Fruit fly (Drosophila melanogaster): ENCODE results near the gene CG45012.

Gene CG45012

dm6 chr2L:11793986-11794385, 40.4 kb upstream of the CG45012 start, which contains the start of gene CG14937 (continued):
- TF ChIP-seq sqz (GFP tag; optimal IDR thresholded peaks at IDR 0.05) (no peak), CG6254 (GFP tag; optimal IDR thresholded peaks at IDR 0.05) (no peak), CG2129 (GFP tag; IDR thresholded peaks at IDR 0.05; ENCODE audit: partially characterized antibody) (peak; percentile 27; the same call in 1 of the 2 replicates), CG8281 (tag; optimal IDR thresholded peaks at IDR 0.05) (no peak), her (GFP tag; optimal IDR thresholded peaks at IDR 0.05) (no peak), amos (GFP tag; IDR thresholded peaks at IDR 0.05; ENCODE audit: partially characterized antibody) (peak; percentile 40; the same call in 1 of the 2 replicates), Hey (tag; optimal IDR thresholded peaks at IDR 0.05) (no peak), HLHmδ (GFP tag; optimal IDR thresholded peaks at IDR 0.05) (no peak), btn (GFP tag; optimal IDR thresholded peaks at IDR 0.05) (no peak), zen (tag; optimal IDR thresholded peaks at IDR 0.05) (peak; percentile 76), CG10654 (GFP tag; optimal IDR thresholded peaks at IDR 0.05) (no peak), ems (GFP tag; optimal IDR thresholded peaks at IDR 0.05) (no peak), CG12391 (tag; optimal IDR thresholded peaks at IDR 0.05) (no peak), CG16813 (GFP tag; IDR thresholded peaks at IDR 0.05; ENCODE audit: partially characterized antibody) (peak; percentile 45; the same call in 1 of the 3 replicates), CG7928 (GFP tag; optimal IDR thresholded peaks at IDR 0.05) (no peak), CG12071 (GFP tag; optimal IDR thresholded peaks at IDR 0.05) (no peak), CG13287 (GFP tag; IDR thresholded peaks at IDR 0.05; ENCODE audit: partially characterized antibody) (no peak), seq (GFP tag; IDR thresholded peaks at IDR 0.05) (no peak), stwl (tag; optimal IDR thresholded peaks at IDR 0.05) (peak; percentile 9), CG9727 (GFP tag; optimal IDR thresholded peaks at IDR 0.05) (no peak), pb (GFP tag; optimal IDR thresholded peaks at IDR 0.05) (no peak), CHES-1-like (GFP tag; optimal IDR thresholded peaks at IDR 0.05) (no peak), CG10543 (GFP tag; optimal IDR thresholded peaks at IDR 0.05) (no peak), CG9215 (GFP tag; IDR thresholded peaks at IDR 0.05) (no peak), BEAF-32 (GFP tag; optimal IDR thresholded peaks at IDR 0.05) (peak; percentile 36), CG4328 (GFP tag; optimal IDR thresholded peaks at IDR 0.05) (no peak), CG6683 (GFP tag; optimal IDR thresholded peaks at IDR 0.05) (no peak), dati (GFP tag; IDR thresholded peaks at IDR 0.05) (no peak), zfh2 (GFP tag; optimal IDR thresholded peaks at IDR 0.05) (no peak)

dm6 chr2L:11797127-11797526, 37.3 kb upstream of the CG45012 start:
- TF ChIP-seq Med (GFP tag): peak; percentile 50
- TF ChIP-seq CG11085 (GFP tag; IDR thresholded peaks at IDR 0.05): no peak
- no peak for TF ChIP-seq HHEX (GFP tag; optimal IDR thresholded peaks at IDR 0.05)
- peak in 1 of 2 experiments; percentile 84 for TF ChIP-seq Dfd (GFP tag; optimal IDR thresholded peaks at IDR 0.05)
- TF ChIP-seq CG42726 (GFP tag; IDR thresholded peaks at IDR 0.05; ENCODE audit: partially characterized antibody): 0 out of 2 replicates have a peak, but pooled peaks have one; percentile 16
- TF ChIP-seq usp (GFP tag; optimal IDR thresholded peaks at IDR 0.05): no peak
- peak; percentile 14 for TF ChIP-seq kah (GFP tag; optimal IDR thresholded peaks at IDR 0.05)

dm6 chr2L:11804228-11805044, 30.0 kb upstream of the CG45012 start:
- TF ChIP-seq D19A (tag; optimal IDR thresholded peaks at IDR 0.05) (no peak), Nf-YC (tag; optimal IDR thresholded peaks at IDR 0.05) (peak; percentile 66), tll (GFP tag; optimal IDR thresholded peaks at IDR 0.05) (no peak), CG18011 (GFP tag; optimal IDR thresholded peaks at IDR 0.05) (no peak), bsh (GFP tag; optimal IDR thresholded peaks at IDR 0.05) (peak in 1 of 2 experiments; percentile 11), ato (GFP tag; IDR thresholded peaks at IDR 0.05; ENCODE audit: partially characterized antibody) (no peak), CG13894 (tag; optimal IDR thresholded peaks at IDR 0.05) (peak; percentile 37), MBD-R2 (GFP tag; IDR thresholded peaks at IDR 0.05) (no peak), Dad (GFP tag; optimal IDR thresholded peaks at IDR 0.05) (no peak), nom (GFP tag; optimal IDR thresholded peaks at IDR 0.05) (peak; percentile 28), onecut (GFP tag; IDR thresholded peaks at IDR 0.05) (peak; percentile 88)

All from whole organism, embryonic.